Worm (Caenorhabditis elegans): ENCODE data around the gene dpl-1.

DNA sequence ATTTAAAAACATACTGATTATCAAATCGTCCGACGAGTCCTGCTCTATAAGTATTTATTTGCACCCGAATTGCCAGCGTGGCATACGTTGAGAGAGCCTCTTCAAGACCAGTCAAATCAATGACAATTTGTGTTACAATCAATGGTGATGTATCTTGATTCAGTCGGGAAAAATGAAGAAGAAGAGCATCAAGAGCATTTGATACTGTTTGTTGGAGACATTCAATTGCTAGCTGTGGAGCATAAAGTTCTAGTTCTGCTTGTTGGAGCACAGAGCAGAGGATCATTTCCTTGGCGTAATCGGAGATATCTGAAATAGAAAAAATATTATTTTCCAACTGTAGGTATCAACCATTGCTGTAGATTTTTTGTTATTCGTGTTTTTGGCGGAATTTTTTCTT is 3.8 kb downstream of the dpl-1 start:
- TF ChIP-seq unc-86 (tag; optimal IDR thresholded peaks at IDR 0.05) (no peak), hlh-13 (GFP tag; optimal IDR thresholded peaks at IDR 0.05) (no peak), T23F11.4 (GFP tag; optimal IDR thresholded peaks at IDR 0.05) (no peak), nhr-232 (tag; optimal IDR thresholded peaks at IDR 0.05) (no peak)

Data from whole organism, late embryonic.